Worm (Caenorhabditis elegans) whole organism, early embryonic: ENCODE results near the gene fbxb-9.
A peak's percentile ranks its signal among the peaks of the same experiment; 100 is the strongest.
"Not testable (repeated sequence)": the region's sequence is repeated elsewhere in the genome, so short reads cannot be mapped to it uniquely, and the experiment has no call there.

Source experiments
- F13C5.2 ChIP-seq: sonication (generic microtip); optimal IDR thresholded peaks from 2 replicates; lab custom pipeline; 2017; ENCODE audit warnings: mild to moderate bottlenecking, missing genetic modification characterization, inconsistent platforms, missing compliant biosample characterization
- ama-1 ChIP-seq: fragments of 150-350 bp; optimal IDR thresholded peaks from 2 replicates; lab custom pipeline; 2014
- ceh-13 ChIP-seq: fragments of 200-800 bp; sonication (Bioruptor generic); optimal IDR thresholded peaks from 2 replicates; lab custom pipeline; 2018; ENCODE audit warnings: mild to moderate bottlenecking, missing genetic modification characterization, missing compliant biosample characterization
- ets-7 ChIP-seq: sonication (generic microtip); optimal IDR thresholded peaks from 2 replicates; lab custom pipeline; 2016; ENCODE audit warnings: missing genotype, missing genetic modification characterization, missing compliant biosample characterization
- flt-1 ChIP-seq: fragments of 200-800 bp; sonication (Bioruptor generic); IDR thresholded peaks from 2 replicates; pipeline ENCODE4 v1.3.6; 2022; ENCODE audit warnings: missing genetic modification characterization, missing compliant biosample characterization
- hmbx-1 ChIP-seq: sonication (generic microtip); optimal IDR thresholded peaks from 2 replicates; lab custom pipeline; 2016; ENCODE audit warnings: mild to moderate bottlenecking, missing genetic modification characterization, missing compliant biosample characterization
- scrt-1 ChIP-seq: fragments of 200-800 bp; sonication (Bioruptor generic); IDR thresholded peaks from 2 replicates; pipeline ENCODE4 v1.3.6; 2022; ENCODE audit warnings: missing genetic modification characterization, missing compliant biosample characterization
- sea-1 ChIP-seq: fragments of 200-800 bp; sonication (Bioruptor generic); conservative IDR thresholded peaks from 2 replicates; pipeline ENCODE4 v1.3.6; 2022; ENCODE audit warnings: missing genetic modification characterization, missing compliant biosample characterization
- tbx-11 ChIP-seq: fragments of 200-800 bp; sonication (Bioruptor generic); IDR thresholded peaks from 2 replicates; pipeline ENCODE4 v1.3.6; 2022; ENCODE audit warnings: missing genetic modification characterization, missing compliant biosample characterization

DNA sequence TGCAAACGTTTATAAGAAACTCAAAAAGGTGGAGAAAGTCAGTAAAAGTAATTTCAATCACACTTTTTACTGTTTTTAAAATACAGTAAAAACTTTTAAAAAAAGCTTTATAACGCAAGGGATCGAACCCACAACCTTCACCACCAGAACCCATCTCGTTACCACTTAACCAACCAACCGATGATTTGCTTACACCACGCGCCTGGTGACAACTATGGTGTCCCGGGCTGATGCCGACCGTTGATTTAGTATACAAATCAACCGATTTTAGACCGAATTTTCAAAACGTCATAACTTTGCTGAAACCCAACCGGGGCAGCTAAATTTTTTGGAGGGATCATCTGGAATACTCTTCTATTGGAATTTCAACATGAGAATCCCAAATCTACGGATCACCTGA lies 34.5 kb upstream of the fbxb-9 start:
- TF ChIP-seq sea-1 (GFP tag; lab: Robert Waterston, UW) (peak; percentile 77; the same call in 1 of the 2 replicates), flt-1 (GFP tag; lab: Robert Waterston, UW) (peak; percentile 83), scrt-1 (GFP tag; lab: Robert Waterston, UW) (peak; percentile 78), tbx-11 (GFP tag; lab: Robert Waterston, UW) (peak; percentile 74)
- TF ChIP-seq ets-7 (tag; lab: Kevin White, UChicago); ceh-13; ama-1 (lab: Kevin White, UChicago); hmbx-1 (tag; lab: Kevin White, UChicago); F13C5.2: not testable (repeated sequence)
